Worm (Caenorhabditis elegans) whole organism, L4 larva: ENCODE measurements around the gene clec-56.

Source experiments
- F10B5.3 ChIP-seq: sonication (generic microtip); optimal IDR thresholded peaks from 2 replicates; lab custom pipeline; 2016; ENCODE audit warnings: mild to moderate bottlenecking, missing genetic modification characterization, missing compliant biosample characterization
- F37D6.2 ChIP-seq: sonication (generic microtip); optimal IDR thresholded peaks from 2 replicates; lab custom pipeline; 2016; ENCODE audit warnings: mild to moderate bottlenecking, missing genetic modification characterization, missing compliant biosample characterization
- F49E8.2 ChIP-seq: sonication (generic microtip); optimal IDR thresholded peaks from 2 replicates; lab custom pipeline; 2016; ENCODE audit warnings: missing compliant biosample characterization, mild to moderate bottlenecking, missing genetic modification characterization, borderline replicate concordance
- T26A8.4 ChIP-seq: fragments of 200-800 bp; sonication (Bioruptor generic); IDR thresholded peaks from 2 replicates; pipeline ENCODE4 v1.3.6; 2022; ENCODE audit warnings: missing genetic modification characterization, missing compliant biosample characterization
- Y48G9A.11 ChIP-seq: fragments of 200-800 bp; sonication (Bioruptor generic); IDR thresholded peaks from 2 replicates; pipeline ENCODE4 v1.3.6; 2022; ENCODE audit warnings: missing genetic modification reagents, missing genetic modification characterization, missing compliant biosample characterization
- aha-1 ChIP-seq: fragments of 150-350 bp; peaks from one replicate; lab custom pipeline; 2014; ENCODE audit warnings: missing biosample characterization, missing genetic modification characterization
- ceh-28 ChIP-seq: fragments of 150-350 bp; optimal IDR thresholded peaks from 2 replicates; lab custom pipeline; 2014; ENCODE audit warnings: missing biosample characterization, missing genetic modification reagents, missing genetic modification characterization
- ceh-44 ChIP-seq: fragments of 200-800 bp; sonication (Bioruptor generic); IDR thresholded peaks from 2 replicates; pipeline ENCODE4 v1.3.6; 2022; ENCODE audit warnings: missing genetic modification reagents, missing genetic modification characterization, missing compliant biosample characterization
- ceh-62 ChIP-seq: sonication (generic microtip); optimal IDR thresholded peaks from 2 replicates; lab custom pipeline; 2017; ENCODE audit warnings: missing biosample characterization, missing genetic modification characterization
- daf-16 ChIP-seq, 3 experiments: sonication (generic microtip); optimal IDR thresholded peaks; 2 replicates each; lab custom pipeline; 2016 to 2017; ENCODE audit warnings: missing genetic modification characterization in 3 of 3, missing genetic modification reagents in 3 of 3, mild to moderate bottlenecking in 2 of 3, missing compliant biosample characterization in 2 of 3, missing biosample characterization in 1 of 3, moderate library complexity in 1 of 3
- dmd-6 ChIP-seq: fragments of 200-800 bp; sonication (Bioruptor generic); IDR thresholded peaks from 2 replicates; pipeline ENCODE4 v1.3.6; 2022; ENCODE audit warnings: missing genetic modification reagents, missing genetic modification characterization, missing compliant biosample characterization
- dmd-8 ChIP-seq: fragments of 200-800 bp; sonication (Bioruptor generic); IDR thresholded peaks from 2 replicates; pipeline ENCODE4 v1.3.6; 2022; ENCODE audit warnings: missing genetic modification characterization, missing compliant biosample characterization
- dmd-9 ChIP-seq: fragments of 200-800 bp; sonication (Bioruptor generic); IDR thresholded peaks from 2 replicates; pipeline ENCODE4 v1.3.6; 2022; ENCODE audit warnings: missing genetic modification reagents, missing genetic modification characterization, missing compliant biosample characterization
- dve-1 ChIP-seq: sonication (generic microtip); optimal IDR thresholded peaks from 2 replicates; lab custom pipeline; 2017; ENCODE audit warnings: antibody characterized with exemption, mild to moderate bottlenecking, missing genetic modification characterization, missing compliant biosample characterization; ENCODE audit not compliant: insufficient read depth
- egl-43 ChIP-seq: fragments of 200-800 bp; sonication (Bioruptor generic); IDR thresholded peaks from 2 replicates; pipeline ENCODE4 v1.3.6; 2022; ENCODE audit warnings: missing genetic modification reagents, missing genetic modification characterization, missing compliant biosample characterization
- fos-1 ChIP-seq: fragments of 150-350 bp; optimal IDR thresholded peaks from 2 replicates; lab custom pipeline; 2014; ENCODE audit warnings: missing biosample characterization, missing genetic modification characterization
- gei-8 ChIP-seq: fragments of 200-800 bp; sonication (Bioruptor generic); optimal IDR thresholded peaks from 2 replicates; lab custom pipeline; 2018; ENCODE audit warnings: mild to moderate bottlenecking, missing genetic modification characterization, missing compliant biosample characterization
- hlh-11 ChIP-seq: fragments of 200-800 bp; sonication (Bioruptor generic); optimal IDR thresholded peaks from 2 replicates; lab custom pipeline; 2018; ENCODE audit warnings: mild to moderate bottlenecking, missing genetic modification characterization, missing compliant biosample characterization
- hmg-1.1 ChIP-seq: fragments of 200-800 bp; sonication (Bioruptor generic); IDR thresholded peaks from 2 replicates; pipeline ENCODE4 v1.3.6; 2022; ENCODE audit warnings: missing genetic modification reagents, missing genetic modification characterization, missing compliant biosample characterization
- lin-15B ChIP-seq: fragments of 150-350 bp; sonication (generic microtip); optimal IDR thresholded peaks from 3 replicates; lab custom pipeline; 2014; ENCODE audit warnings: missing biosample characterization, missing genetic modification characterization
- lin-38 ChIP-seq: fragments of 200-800 bp; sonication (Bioruptor generic); IDR thresholded peaks from 2 replicates; pipeline ENCODE4 v1.3.6; 2022; ENCODE audit warnings: missing genetic modification reagents, missing genetic modification characterization, missing compliant biosample characterization
- madf-5 ChIP-seq, 2 experiments: fragments of 200-800 bp; sonication (Bioruptor generic); IDR thresholded peaks; 2 replicates each; pipeline ENCODE4 v1.3.6; 2022; ENCODE audit warnings: missing compliant biosample characterization in 2 of 2, missing genetic modification characterization in 2 of 2
- mdl-1 ChIP-seq, 2 experiments: fragments of 150-350 bp in 1 of 2; sonication (generic microtip) in 1 of 2; optimal IDR thresholded peaks; 2 replicates each; lab custom pipeline; 2014 to 2017; ENCODE audit warnings: missing biosample characterization in 2 of 2, missing genetic modification characterization in 2 of 2
- mdt-29 ChIP-seq: fragments of 200-800 bp; sonication (Bioruptor generic); IDR thresholded peaks from 2 replicates; pipeline ENCODE4 v1.3.6; 2022; ENCODE audit warnings: missing genetic modification reagents, missing genetic modification characterization, missing compliant biosample characterization
- mes-2 ChIP-seq: sonication (generic microtip); optimal IDR thresholded peaks from 2 replicates; lab custom pipeline; 2016; ENCODE audit warnings: missing genotype, mild to moderate bottlenecking, missing genetic modification characterization, missing compliant biosample characterization; ENCODE audit not compliant: poor library complexity, severe bottlenecking
- nhr-102 ChIP-seq: sonication (generic microtip); optimal IDR thresholded peaks from 2 replicates; lab custom pipeline; 2016; ENCODE audit warnings: mild to moderate bottlenecking, missing genetic modification characterization, moderate library complexity, missing compliant biosample characterization
- nhr-237 ChIP-seq: sonication (generic microtip); optimal IDR thresholded peaks from 2 replicates; lab custom pipeline; 2017; ENCODE audit warnings: missing biosample characterization, missing genetic modification characterization
- nhr-41 ChIP-seq: fragments of 200-800 bp; sonication (Bioruptor generic); IDR thresholded peaks from 2 replicates; pipeline ENCODE4 v1.3.6; 2022; ENCODE audit warnings: missing genetic modification reagents, missing genetic modification characterization, missing compliant biosample characterization
- nhr-42 ChIP-seq: fragments of 200-800 bp; sonication (Bioruptor generic); IDR thresholded peaks from 2 replicates; pipeline ENCODE4 v1.3.6; 2022; ENCODE audit warnings: missing genetic modification characterization, missing compliant biosample characterization
- nhr-48 ChIP-seq: sonication (generic microtip); optimal IDR thresholded peaks from 2 replicates; lab custom pipeline; 2016; ENCODE audit warnings: mild to moderate bottlenecking, missing genetic modification characterization, missing compliant biosample characterization
- pha-4 ChIP-seq, 2 experiments: fragments of 150-350 bp in 1 of 2; fragments of 200-800 bp in 1 of 2; sonication (Bioruptor generic) in 1 of 2; IDR thresholded peaks in 1 of 2; optimal IDR thresholded peaks in 1 of 2; 2 replicates each; pipeline versions ENCODE4 v1.3.6 to Lab custom; 2014 to 2022; ENCODE audit warnings: missing genetic modification characterization in 2 of 2, missing genetic modification reagents in 2 of 2, missing biosample characterization in 1 of 2, missing compliant biosample characterization in 1 of 2
- php-3 ChIP-seq: fragments of 200-800 bp; sonication (Bioruptor generic); IDR thresholded peaks from 2 replicates; pipeline ENCODE4 v1.3.6; 2022; ENCODE audit warnings: missing genetic modification reagents, missing genetic modification characterization, missing compliant biosample characterization
- saeg-2 ChIP-seq: fragments of 200-800 bp; sonication (Bioruptor generic); IDR thresholded peaks from 2 replicates; pipeline ENCODE4 v1.3.6; 2022; ENCODE audit warnings: missing genetic modification reagents, missing genetic modification characterization, missing compliant biosample characterization
- set-16 ChIP-seq: fragments of 200-800 bp; sonication (Bioruptor generic); IDR thresholded peaks from 2 replicates; pipeline ENCODE4 v1.3.6; 2022; ENCODE audit warnings: missing genetic modification reagents, missing genetic modification characterization, missing compliant biosample characterization
- skn-1 ChIP-seq: fragments of 150-350 bp; optimal IDR thresholded peaks from 2 replicates; lab custom pipeline; 2014; ENCODE audit warnings: missing biosample characterization, missing genetic modification characterization
- snpc-1.2 ChIP-seq: fragments of 200-800 bp; sonication (Bioruptor generic); IDR thresholded peaks from 2 replicates; pipeline ENCODE4 v1.3.6; 2022; ENCODE audit warnings: missing genetic modification reagents, missing genetic modification characterization, missing compliant biosample characterization
- snpc-4 ChIP-seq: fragments of 150-350 bp; optimal IDR thresholded peaks from 2 replicates; lab custom pipeline; 2014; ENCODE audit warnings: missing biosample characterization, missing genetic modification characterization
- spr-1 ChIP-seq: sonication (generic microtip); optimal IDR thresholded peaks from 2 replicates; lab custom pipeline; 2016; ENCODE audit warnings: mild to moderate bottlenecking, missing genetic modification characterization, missing compliant biosample characterization
- vab-7 ChIP-seq: fragments of 200-800 bp; sonication (Bioruptor generic); IDR thresholded peaks from 2 replicates; pipeline ENCODE4 v1.3.6; 2022; ENCODE audit warnings: missing genetic modification reagents, missing genetic modification characterization, missing compliant biosample characterization
- ztf-11 ChIP-seq: fragments of 150-350 bp; optimal IDR thresholded peaks from 2 replicates; lab custom pipeline; 2014; ENCODE audit warnings: missing biosample characterization, missing genetic modification characterization

Gene clec-56

ce11 chrV:14462653-14463052 lies 11.5 kb upstream of the clec-56 start:
- no peak for TF ChIP-seq vab-7 (GFP tag; lab: Robert Waterston, UW)
- TF ChIP-seq aha-1: peak; percentile 71
- no peak for TF ChIP-seq daf-16 (GFP tag; optimal IDR thresholded peaks at IDR 0.05; lab: Kevin White, UChicago)
- peak; percentile 58 for TF ChIP-seq daf-16 (tag; optimal IDR thresholded peaks at IDR 0.05; lab: Kevin White, UChicago)

DNA sequence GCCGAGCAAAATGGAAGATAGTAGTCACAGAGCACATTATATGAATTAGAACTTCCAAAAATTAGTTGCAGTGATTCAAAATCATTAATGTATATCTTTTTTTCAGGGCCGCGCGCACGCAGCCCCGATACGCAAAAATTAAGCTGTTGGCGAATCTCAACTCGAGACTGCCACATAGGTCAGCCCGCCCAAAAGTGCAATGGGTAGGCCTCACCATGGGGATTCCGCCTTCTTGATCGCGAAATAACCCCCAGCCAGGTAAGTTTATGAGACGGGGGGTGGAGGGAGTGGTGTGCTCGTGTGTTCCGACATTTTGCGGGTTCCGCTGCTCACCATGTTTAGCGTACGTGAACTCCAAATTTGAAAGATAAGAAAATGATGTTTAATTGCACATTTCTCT lies 11.1 kb upstream of the clec-56 start, which contains the start of gene F08H9.3:
F08H9.3 (minus strand) TSS at position 252 of the 400 bp plus-strand sequence.
- TF ChIP-seq nhr-42 (GFP tag; lab: Robert Waterston, UW) (0 out of 2 replicates have a peak, but pooled peaks have one; percentile 30), T26A8.4 (GFP tag; lab: Robert Waterston, UW) (peak; percentile 79), dmd-9 (GFP tag; lab: Robert Waterston, UW) (0 out of 2 replicates have a peak, but pooled peaks have one; percentile 20), madf-5 (GFP tag; IDR thresholded peaks at IDR 0.05; lab: Robert Waterston, UW) (0 out of 4 replicates have a peak, but pooled peaks of 1 of the 2 experiments have one; percentile 18), mes-2 (tag; lab: Kevin White, UChicago) (peak; percentile 24), dmd-8 (GFP tag; lab: Robert Waterston, UW) (0 out of 2 replicates have a peak, but pooled peaks have one; percentile 38), dmd-6 (peak; percentile 43), egl-43 (GFP tag; lab: Robert Waterston, UW) (peak; percentile 76), set-16 (peak; percentile 54), php-3 (GFP tag; lab: Robert Waterston, UW) (peak; percentile 58; the same call in 1 of the 2 replicates), lin-38 (GFP tag; lab: Robert Waterston, UW) (peak; percentile 64), F10B5.3 (tag; lab: Kevin White, UChicago) (peak; percentile 28), nhr-48 (peak; percentile 46), saeg-2 (GFP tag; lab: Robert Waterston, UW) (0 out of 2 replicates have a peak, but pooled peaks have one; percentile 13), dve-1 (tag; lab: Kevin White, UChicago) (peak; percentile 76), nhr-102 (tag; lab: Kevin White, UChicago) (peak; percentile 70), daf-16 (GFP tag; optimal IDR thresholded peaks at IDR 0.05; lab: Kevin White, UChicago) (peak in 1 of 2 experiments; percentile 60), daf-16 (tag; optimal IDR thresholded peaks at IDR 0.05; lab: Kevin White, UChicago) (peak; percentile 50), snpc-1.2 (GFP tag; lab: Robert Waterston, UW) (peak; percentile 73), snpc-4 (peak; percentile 69), hlh-11 (peak; percentile 24), mdt-29 (GFP tag; lab: Robert Waterston, UW) (0 out of 2 replicates have a peak, but pooled peaks have one; percentile 36), hmg-1.1 (GFP tag; lab: Robert Waterston, UW) (0 out of 2 replicates have a peak, but pooled peaks have one; percentile 30), ceh-44 (GFP tag; lab: Robert Waterston, UW) (peak; percentile 87), spr-1 (tag; lab: Kevin White, UChicago) (peak; percentile 59), Y48G9A.11 (GFP tag; lab: Robert Waterston, UW) (peak; percentile 67), F49E8.2 (tag; lab: Kevin White, UChicago) (peak; percentile 63), nhr-41 (GFP tag; lab: Robert Waterston, UW) (0 out of 2 replicates have a peak, but pooled peaks have one; percentile 37)

DNA sequence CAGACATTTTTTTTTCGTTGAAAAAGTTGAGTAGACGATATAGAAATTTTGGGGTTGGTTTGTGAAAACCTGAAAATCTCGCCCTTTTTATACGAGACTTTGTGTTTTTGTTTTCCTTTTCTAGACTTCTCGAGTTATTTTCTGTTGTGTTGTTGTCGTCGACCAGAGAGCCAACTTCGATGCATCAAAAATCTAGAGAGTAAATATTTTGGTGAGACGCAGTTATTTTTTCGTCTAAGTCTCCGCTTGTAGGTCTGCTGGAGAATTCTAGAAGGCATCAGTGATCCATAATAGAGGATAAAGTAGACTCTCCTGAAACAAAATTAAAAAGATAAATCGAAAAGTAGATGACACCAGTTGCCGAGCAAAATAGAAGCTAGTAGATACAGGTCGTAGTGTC lies 9.8 kb upstream of the clec-56 start, which contains the start of gene F08H9.4:
F08H9.4 (minus strand) TSS at position 61 of the 400 bp plus-strand sequence.
- TF ChIP-seq daf-16 (GFP tag; optimal IDR thresholded peaks at IDR 0.05; lab: Kevin White, UChicago): peak in 1 of 2 experiments; percentile 95
- no peak for TF ChIP-seq daf-16 (tag; optimal IDR thresholded peaks at IDR 0.05; lab: Kevin White, UChicago)
- no peak for TF ChIP-seq nhr-48

DNA sequence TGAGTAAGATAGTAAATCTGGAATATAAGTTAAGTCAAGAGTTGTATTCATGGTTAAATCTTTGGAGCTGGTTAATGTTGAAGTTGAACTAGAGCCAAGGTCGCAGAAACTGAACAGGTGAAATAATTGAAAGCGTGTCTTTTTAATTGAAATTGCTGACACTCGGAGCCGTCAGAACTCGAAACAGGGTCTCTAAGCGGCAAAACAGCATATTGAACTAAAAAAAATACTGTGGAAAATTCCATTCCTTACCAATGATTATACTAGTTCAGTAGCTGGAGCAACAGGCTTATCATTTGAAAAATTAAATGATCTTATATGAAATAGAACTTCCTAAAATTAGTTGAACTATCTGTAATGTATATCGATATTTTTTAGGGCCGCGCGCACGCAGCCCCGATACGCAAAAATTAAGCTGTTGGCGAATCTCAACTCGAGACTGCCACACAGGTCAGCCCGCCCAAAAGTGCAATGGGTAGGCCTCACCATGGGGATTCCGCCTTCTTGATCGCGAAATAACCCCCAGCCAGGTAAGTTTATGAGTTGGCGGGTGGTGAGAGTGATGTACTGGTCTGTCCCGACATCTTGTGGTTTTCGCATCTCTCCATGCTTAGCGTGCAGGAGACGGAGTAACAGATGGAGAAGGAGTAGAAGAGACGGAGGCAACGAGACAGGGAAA lies 5.9 kb upstream of the clec-56 start, which contains the start of gene srz-97:
srz-97 (minus strand) TSS at position 51 of the 679 bp plus-strand sequence.
- TF ChIP-seq nhr-48 (peak; percentile 56), dve-1 (tag; lab: Kevin White, UChicago) (peak; percentile 40), lin-15B (no peak), nhr-102 (tag; lab: Kevin White, UChicago) (peak; percentile 80), pha-4 (GFP tag; IDR thresholded peaks at IDR 0.05; lab: Robert Waterston, UW) (no peak), pha-4 (tag; optimal IDR thresholded peaks at IDR 0.05; lab: Kevin White, UChicago) (no peak), nhr-237 (tag; lab: Kevin White, UChicago) (no peak), fos-1 (tag; lab: Kevin White, UChicago) (no peak), ztf-11 (no peak), skn-1 (no peak), gei-8 (GFP tag; lab: Kevin White, UChicago) (no peak), snpc-4 (peak; percentile 85), spr-1 (tag; lab: Kevin White, UChicago) (peak; percentile 42), ceh-28 (tag; lab: Kevin White, UChicago) (no peak), nhr-41 (GFP tag; lab: Robert Waterston, UW) (no peak), ceh-62 (tag; lab: Kevin White, UChicago) (no peak), F37D6.2 (tag; lab: Kevin White, UChicago) (no peak), lin-38 (GFP tag; lab: Robert Waterston, UW) (no peak), mdl-1 (tag; optimal IDR thresholded peaks at IDR 0.05; lab: Kevin White, UChicago) (no peak)
